Fruit fly (Drosophila melanogaster): Measurements from ENCODE around the gene Ccm3.

Ccm3 gene

DNA sequence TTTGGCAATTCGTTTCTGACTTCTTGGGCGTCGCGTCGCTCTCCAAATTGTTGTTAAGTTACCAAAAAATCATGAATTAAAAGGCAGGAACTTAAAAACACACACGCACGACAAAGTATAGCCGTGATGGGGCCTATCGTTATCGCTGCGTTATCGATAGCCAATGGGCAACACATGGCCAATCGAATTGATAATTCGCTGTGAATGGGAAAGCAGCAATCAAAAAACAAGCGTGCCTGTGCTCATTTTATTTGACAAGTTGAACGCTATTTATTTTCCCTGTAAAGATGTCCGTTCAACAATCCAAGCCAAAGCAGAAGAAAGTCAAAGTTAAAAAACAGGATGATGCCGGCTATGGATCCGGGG, 25.8 kb upstream of the Ccm3 start, which contains the start of the genes Surf4 and CG31301 (continued):
- TF ChIP-seq CG13894 (tag; optimal IDR thresholded peaks at IDR 0.05) (peak; percentile 6), inv (GFP tag; IDR thresholded peaks at IDR 0.05; ENCODE audit: partially characterized antibody) (peak; percentile 49), tup (GFP tag; optimal IDR thresholded peaks at IDR 0.05) (no peak), pzg (GFP tag; optimal IDR thresholded peaks at IDR 0.05) (peak; percentile 65), MBD-R2 (GFP tag; IDR thresholded peaks at IDR 0.05) (peak; percentile 80), HLH4C (GFP tag; IDR thresholded peaks at IDR 0.05; ENCODE audit: partially characterized antibody) (peak; percentile 86), CG13287 (GFP tag; IDR thresholded peaks at IDR 0.05; ENCODE audit: partially characterized antibody) (peak; percentile 71), CG6791 (GFP tag; IDR thresholded peaks at IDR 0.05; ENCODE audit: partially characterized antibody) (peak; percentile 90), CG2199 (GFP tag; IDR thresholded peaks at IDR 0.05) (0 out of 3 replicates have a peak, but pooled peaks have one; percentile 19), unpg (GFP tag; optimal IDR thresholded peaks at IDR 0.05) (peak; percentile 6), zen2 (GFP tag; IDR thresholded peaks at IDR 0.05; ENCODE audit: partially characterized antibody) (peak; percentile 77), CG34376 (GFP tag; optimal IDR thresholded peaks at IDR 0.05) (peak; percentile 32), onecut (GFP tag; IDR thresholded peaks at IDR 0.05) (0 out of 2 replicates have a peak, but pooled peaks have one; percentile 10), crp (GFP tag; optimal IDR thresholded peaks at IDR 0.05) (peak in 1 of 2 experiments; percentile 52), vvl (GFP tag; IDR thresholded peaks at IDR 0.05) (0 out of 2 replicates have a peak, but pooled peaks have one; percentile 29), CG34422 (GFP tag; IDR thresholded peaks at IDR 0.05) (peak; percentile 17; the same call in 1 of the 3 replicates), CG16813 (GFP tag; IDR thresholded peaks at IDR 0.05; ENCODE audit: partially characterized antibody) (peak; percentile 66), CG6689 (GFP tag; IDR thresholded peaks at IDR 0.05) (no peak), twi (tag; optimal IDR thresholded peaks at IDR 0.05) (peak; percentile 26), gfzf (GFP tag; optimal IDR thresholded peaks at IDR 0.05) (no peak), CG6813 (GFP tag; optimal IDR thresholded peaks at IDR 0.05) (no peak), HmgZ (tag; optimal IDR thresholded peaks at IDR 0.05) (peak; percentile 2), ato (GFP tag; IDR thresholded peaks at IDR 0.05; ENCODE audit: partially characterized antibody) (peak; percentile 85), phol (tag; optimal IDR thresholded peaks at IDR 0.05) (peak; percentile 16), CG12391 (tag; optimal IDR thresholded peaks at IDR 0.05) (no peak), CG15479 (GFP tag; optimal IDR thresholded peaks at IDR 0.05) (no peak), ssp (GFP tag; IDR thresholded peaks at IDR 0.05) (no peak), CG12155 (GFP tag; optimal IDR thresholded peaks at IDR 0.05) (peak; percentile 13), CG3995 (GFP tag; optimal IDR thresholded peaks at IDR 0.05) (peak; percentile 50), Dref (GFP tag; IDR thresholded peaks at IDR 0.05) (peak; percentile 91), CG1603 (tag; optimal IDR thresholded peaks at IDR 0.05) (peak; percentile 66), Med (GFP tag) (peak; percentile 71), Nf-YC (tag; optimal IDR thresholded peaks at IDR 0.05) (peak; percentile 8), PHDP (tag; optimal IDR thresholded peaks at IDR 0.05) (peak; percentile 7), CG15514 (GFP tag; optimal IDR thresholded peaks at IDR 0.05) (peak; percentile 27), Bgb (GFP tag; IDR thresholded peaks at IDR 0.05; ENCODE audit: partially characterized antibody) (peak; percentile 76), nerfin-2 (GFP tag; IDR thresholded peaks at IDR 0.05; ENCODE audit: partially characterized antibody) (peak; percentile 77), CG2712 (tag; optimal IDR thresholded peaks at IDR 0.05) (peak; percentile 9), mld (GFP tag; IDR thresholded peaks at IDR 0.05; ENCODE audit: partially characterized antibody) (peak; percentile 72; the same call in 1 of the 3 replicates), vnd (GFP tag; IDR thresholded peaks at IDR 0.05; ENCODE audit: partially characterized antibody) (peak; percentile 57; the same call in 2 of the 3 replicates), Opbp (GFP tag; IDR thresholded peaks at IDR 0.05; ENCODE audit: partially characterized antibody) (peak; percentile 87; the same call in 2 of the 3 replicates), CG7987 (GFP tag; optimal IDR thresholded peaks at IDR 0.05) (peak; percentile 26), CG8290 (GFP tag; optimal IDR thresholded peaks at IDR 0.05) (no peak), CG8290 (tag; optimal IDR thresholded peaks at IDR 0.05) (peak in 1 of 2 experiments; percentile 56), peb (GFP tag; IDR thresholded peaks at IDR 0.05) (no peak), bbx (GFP tag; IDR thresholded peaks at IDR 0.05; ENCODE audit: partially characterized antibody) (peak; percentile 85), sna (GFP tag; IDR thresholded peaks at IDR 0.05; ENCODE audit: partially characterized antibody) (peak; percentile 40; the same call in 1 of the 2 replicates), Ets97D (GFP tag; optimal IDR thresholded peaks at IDR 0.05) (peak; percentile 71)
